Fruit fly (Drosophila melanogaster) whole organism, embryonic: Measurements from ENCODE around the gene Hat1.

Experiments
- E2f2 ChIP-seq: fragments of 200-800 bp; sonication (Bioruptor generic); IDR thresholded peaks from 2 replicates; pipeline ENCODE4 v1.3.6; 2022; ENCODE audit warnings: missing biosample characterization, missing genetic modification characterization
- Sry-δ ChIP-seq: fragments of 200-800 bp; sonication (Bioruptor generic); optimal IDR thresholded peaks from 2 replicates; lab custom pipeline; 2016; ENCODE audit warnings: missing biosample characterization, missing genetic modification characterization
- Xrp1 ChIP-seq: fragments of 200-800 bp; sonication (Bioruptor generic); IDR thresholded peaks from 2 replicates; pipeline ENCODE4 v1.3.6; 2022; ENCODE audit warnings: missing biosample characterization, missing genetic modification characterization
- aop ChIP-seq: fragments of 200-800 bp; sonication (Bioruptor generic); IDR thresholded peaks from 2 replicates; pipeline ENCODE4 v1.3.6; 2022; ENCODE audit warnings: missing biosample characterization, missing genetic modification characterization
- dimm ChIP-seq: fragments of 200-800 bp; sonication (Bioruptor generic); IDR thresholded peaks from 2 replicates; pipeline ENCODE4 v1.3.6; 2022; ENCODE audit warnings: missing biosample characterization, missing genetic modification characterization
- gem ChIP-seq: fragments of 200-800 bp; sonication (Bioruptor generic); optimal IDR thresholded peaks from 2 replicates; lab custom pipeline; 2019; ENCODE audit warnings: missing biosample characterization, mild to moderate bottlenecking, missing genetic modification characterization, moderate library complexity
- gt ChIP-seq: fragments of 200-800 bp; sonication (Bioruptor generic); IDR thresholded peaks from 2 replicates; pipeline ENCODE4 v1.3.6; 2022; ENCODE audit warnings: missing biosample characterization, missing genetic modification characterization
- sqz ChIP-seq: fragments of 200-800 bp; sonication (Bioruptor generic); optimal IDR thresholded peaks from 3 replicates; lab custom pipeline; 2018; ENCODE audit warnings: missing biosample characterization, mild to moderate bottlenecking, missing genetic modification characterization
- stc ChIP-seq: fragments of 200-800 bp; sonication (Bioruptor generic); IDR thresholded peaks from 2 replicates; pipeline ENCODE4 v1.3.6; 2022; ENCODE audit warnings: missing biosample characterization, missing genetic modification characterization
- vnd ChIP-seq: fragments of 200-800 bp; sonication (Bioruptor generic); IDR thresholded peaks from 3 replicates; pipeline ENCODE4 v1.3.6; 2022; ENCODE audit warnings: missing biosample characterization, missing genetic modification characterization; ENCODE audit not compliant: partially characterized antibody

DNA sequence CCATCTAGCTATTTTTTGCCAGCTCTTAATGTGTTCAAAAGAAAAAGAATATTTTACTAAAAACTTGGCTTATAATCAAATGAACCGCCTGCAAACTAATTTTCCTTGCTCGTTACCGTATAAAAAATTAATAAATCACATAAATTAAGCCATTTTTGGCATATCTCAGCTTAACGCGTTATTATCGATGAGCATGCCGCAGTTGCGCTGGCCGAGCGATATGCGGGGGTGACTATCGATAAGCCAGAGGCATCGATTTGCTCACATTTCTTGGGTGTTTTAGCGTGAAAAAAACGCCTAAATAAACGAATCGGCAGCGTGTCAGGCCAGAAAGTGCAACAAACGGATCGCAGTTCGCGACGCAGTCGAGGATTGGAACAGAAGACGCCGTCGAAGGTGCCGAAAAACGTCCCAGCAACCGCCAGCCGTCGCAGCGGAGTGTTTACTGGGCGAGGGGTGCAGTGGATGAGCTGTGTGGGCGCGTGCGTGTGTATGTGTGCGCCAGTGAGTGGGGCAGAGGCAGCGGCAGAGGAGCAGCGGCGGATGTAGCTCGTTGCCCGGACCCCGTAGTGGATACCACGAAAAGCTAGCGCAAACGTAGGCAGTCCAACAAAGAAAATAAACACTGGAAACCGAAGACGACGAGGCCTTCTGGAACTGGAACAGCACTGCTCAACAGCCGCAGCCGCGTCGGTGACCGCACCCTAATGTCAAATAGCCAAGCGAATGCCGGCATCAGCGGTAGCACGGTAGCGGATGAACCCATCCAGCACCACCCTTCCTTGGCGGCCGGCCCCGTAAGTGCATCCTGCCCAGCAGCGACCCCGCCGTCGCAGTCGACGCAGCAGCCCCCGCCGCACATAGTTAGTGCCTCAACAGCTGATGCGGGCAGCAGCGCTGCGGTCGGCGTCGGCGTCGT lies 46.6 kb downstream of the Hat1 start, which contains the start of the genes Sym and Madm:
- TF ChIP-seq dimm (GFP tag; lab: Robert Waterston, UW) (no peak), stc (GFP tag; lab: Robert Waterston, UW) (no peak), vnd (GFP tag; lab: Robert Waterston, UW) (peak; percentile 84), E2f2 (peak; percentile 44; the same call in 1 of the 2 replicates), aop (GFP tag; lab: Robert Waterston, UW) (no peak), Xrp1 (GFP tag; lab: Robert Waterston, UW) (peak; percentile 59), Sry-δ (peak; percentile 89), gem (tag; lab: Kevin White, UChicago) (no peak), sqz (GFP tag; lab: Kevin White, UChicago) (no peak), gt (GFP tag; lab: Robert Waterston, UW) (no peak)
